Fruit fly (Drosophila melanogaster): ENCODE measurements around the gene CG14253.

CG14253 gene

DNA sequence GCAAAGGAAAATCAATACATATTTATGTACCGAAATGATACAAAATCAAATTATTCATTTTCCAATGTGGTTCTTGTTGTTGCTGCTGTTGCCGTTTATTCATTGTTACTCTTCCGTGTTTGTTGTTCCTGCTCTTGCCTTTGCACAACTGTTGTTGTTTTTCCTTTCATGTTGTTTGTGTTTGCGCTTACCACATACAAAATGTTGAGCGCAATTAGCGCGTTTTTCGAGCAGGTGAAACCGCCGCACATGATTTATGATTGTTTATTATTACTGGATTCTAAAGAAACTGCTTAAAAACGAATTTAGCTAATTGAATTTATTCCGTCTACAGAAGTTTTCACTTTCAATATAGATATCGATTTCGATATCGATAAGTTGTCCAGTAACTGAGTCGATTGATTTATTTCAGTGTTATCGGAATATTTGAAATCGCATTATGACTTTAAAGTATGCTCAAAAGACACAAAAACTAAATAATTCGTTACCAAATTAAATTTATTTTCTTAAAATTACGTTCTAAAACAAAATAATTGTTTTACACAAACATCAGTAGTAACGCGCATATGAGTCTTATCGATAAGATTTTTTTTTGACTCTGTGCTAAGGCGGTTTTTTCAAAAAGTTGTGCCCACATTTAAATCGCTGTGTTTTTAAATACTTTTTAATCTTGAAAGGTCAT is 13.7 kb upstream of the CG14253 start, which contains the start of gene Tsp97E:
TSS of gene Tsp97E (minus strand) at position 366 of the 682 bp plus-strand sequence.
- no peak for TF ChIP-seq tj (GFP tag; optimal IDR thresholded peaks at IDR 0.05)
- TF ChIP-seq Clk (GFP tag; optimal IDR thresholded peaks at IDR 0.05), result no peak
- TF ChIP-seq Crg-1 (GFP tag; optimal IDR thresholded peaks at IDR 0.05), result no peak
- peak; percentile 54 for TF ChIP-seq bab1 (GFP tag; optimal IDR thresholded peaks at IDR 0.05)
- no peak for TF ChIP-seq CG12768 (GFP tag; optimal IDR thresholded peaks at IDR 0.05)
- TF ChIP-seq toe (GFP tag; optimal IDR thresholded peaks at IDR 0.05), result no peak
- no peak for TF ChIP-seq pad (GFP tag; optimal IDR thresholded peaks at IDR 0.05)
- no peak for TF ChIP-seq kay (GFP tag; ENCODE audit: borderline replicate concordance)
- no peak for TF ChIP-seq CG11617 (GFP tag; optimal IDR thresholded peaks at IDR 0.05)
- no peak for TF ChIP-seq CG1620 (GFP tag; optimal IDR thresholded peaks at IDR 0.05)
- no peak for TF ChIP-seq CG7101 (tag; optimal IDR thresholded peaks at IDR 0.05)
- TF ChIP-seq Hr96 (GFP tag; optimal IDR thresholded peaks at IDR 0.05), result no peak
- peak; percentile 10 for TF ChIP-seq CG33017 (tag; optimal IDR thresholded peaks at IDR 0.05)
- TF ChIP-seq CG5204 (GFP tag; optimal IDR thresholded peaks at IDR 0.05), result no peak
- no peak for TF ChIP-seq ovo (GFP tag; optimal IDR thresholded peaks at IDR 0.05)
- no peak for TF ChIP-seq Mnt (GFP tag; optimal IDR thresholded peaks at IDR 0.05)
- TF ChIP-seq CG14711 (tag; optimal IDR thresholded peaks at IDR 0.05), result peak; percentile 15
- TF ChIP-seq cic (GFP tag; optimal IDR thresholded peaks at IDR 0.05), result no peak
- no peak for TF ChIP-seq cnc (optimal IDR thresholded peaks at IDR 0.05)
- no peak for TF ChIP-seq CG7045 (GFP tag; optimal IDR thresholded peaks at IDR 0.05)

- TF ChIP-seq CG12768 (GFP tag; optimal IDR thresholded peaks at IDR 0.05), result no peak
- TF ChIP-seq CG5204 (GFP tag; optimal IDR thresholded peaks at IDR 0.05), result no peak
- no peak for TF ChIP-seq tj (GFP tag; optimal IDR thresholded peaks at IDR 0.05)
- no peak for TF ChIP-seq CG33017 (tag; optimal IDR thresholded peaks at IDR 0.05)
- no peak for TF ChIP-seq ovo (GFP tag; optimal IDR thresholded peaks at IDR 0.05)
- TF ChIP-seq Mnt (GFP tag; optimal IDR thresholded peaks at IDR 0.05), result no peak
- TF ChIP-seq cnc (optimal IDR thresholded peaks at IDR 0.05), result no peak
- TF ChIP-seq toe (GFP tag; optimal IDR thresholded peaks at IDR 0.05), result no peak
- TF ChIP-seq CG14711 (tag; optimal IDR thresholded peaks at IDR 0.05), result no peak
- TF ChIP-seq CG7045 (GFP tag; optimal IDR thresholded peaks at IDR 0.05), result no peak
- TF ChIP-seq kay (GFP tag; ENCODE audit: borderline replicate concordance), result no peak
- TF ChIP-seq cic (GFP tag; optimal IDR thresholded peaks at IDR 0.05), result no peak
- TF ChIP-seq CG7101 (tag; optimal IDR thresholded peaks at IDR 0.05), result no peak
- no peak for TF ChIP-seq Clk (GFP tag; optimal IDR thresholded peaks at IDR 0.05)
- TF ChIP-seq Crg-1 (GFP tag; optimal IDR thresholded peaks at IDR 0.05), result no peak
- no peak for TF ChIP-seq Hr96 (GFP tag; optimal IDR thresholded peaks at IDR 0.05)
Measured at dm6 chr3R:26966385-26966784, 12.0 kb upstream of the CG14253 start, which contains the start of gene Gr97a. TSS of gene Gr97a (minus strand) at chr3R:26966485.

- peak; percentile 10 for TF ChIP-seq bab1 (GFP tag; optimal IDR thresholded peaks at IDR 0.05)
- TF ChIP-seq CG7045 (GFP tag; optimal IDR thresholded peaks at IDR 0.05), result no peak
- TF ChIP-seq Mnt (GFP tag; optimal IDR thresholded peaks at IDR 0.05), result peak; percentile 23
- no peak for TF ChIP-seq cnc (optimal IDR thresholded peaks at IDR 0.05)
- peak; percentile 6 for TF ChIP-seq CG12768 (GFP tag; optimal IDR thresholded peaks at IDR 0.05)
- no peak for TF ChIP-seq ovo (GFP tag; optimal IDR thresholded peaks at IDR 0.05)
- TF ChIP-seq CG11617 (GFP tag; optimal IDR thresholded peaks at IDR 0.05), result peak; percentile 0
- no peak for TF ChIP-seq CG7101 (tag; optimal IDR thresholded peaks at IDR 0.05)
- no peak for TF ChIP-seq CG33017 (tag; optimal IDR thresholded peaks at IDR 0.05)
- TF ChIP-seq CG5204 (GFP tag; optimal IDR thresholded peaks at IDR 0.05), result no peak
- no peak for TF ChIP-seq Clk (GFP tag; optimal IDR thresholded peaks at IDR 0.05)
- TF ChIP-seq Hr96 (GFP tag; optimal IDR thresholded peaks at IDR 0.05), result no peak
- TF ChIP-seq pad (GFP tag; optimal IDR thresholded peaks at IDR 0.05), result no peak
- TF ChIP-seq CG1620 (GFP tag; optimal IDR thresholded peaks at IDR 0.05), result no peak
- no peak for TF ChIP-seq cic (GFP tag; optimal IDR thresholded peaks at IDR 0.05)
- peak; percentile 15 for TF ChIP-seq tj (GFP tag; optimal IDR thresholded peaks at IDR 0.05)
- TF ChIP-seq kay (GFP tag; ENCODE audit: borderline replicate concordance), result no peak
Measured at dm6 chr3R:26966794-26967323, 11.5 kb upstream of the CG14253 start, which contains the start of gene CG5521. TSS of gene CG5521 (plus strand) at chr3R:26966930.

- TF ChIP-seq bab1 (GFP tag; optimal IDR thresholded peaks at IDR 0.05), result peak; percentile 28
- no peak for TF ChIP-seq CG5204 (GFP tag; optimal IDR thresholded peaks at IDR 0.05)
- no peak for TF ChIP-seq CG33017 (tag; optimal IDR thresholded peaks at IDR 0.05)
- no peak for TF ChIP-seq cnc (optimal IDR thresholded peaks at IDR 0.05)
- no peak for TF ChIP-seq Hr96 (GFP tag; optimal IDR thresholded peaks at IDR 0.05)
- TF ChIP-seq tj (GFP tag; optimal IDR thresholded peaks at IDR 0.05), result peak; percentile 13
Measured at dm6 chr3R:26967587-26968312, 10.6 kb upstream of the CG14253 start.

- TF ChIP-seq Mnt (GFP tag; optimal IDR thresholded peaks at IDR 0.05), result no peak
- TF ChIP-seq CG12768 (GFP tag; optimal IDR thresholded peaks at IDR 0.05), result no peak
- peak; percentile 57 for TF ChIP-seq kay (GFP tag; ENCODE audit: borderline replicate concordance)
Measured at dm6 chr3R:26968313-26968605, 10.1 kb upstream of the CG14253 start.

Data from whole organism, adult.